Worm (Caenorhabditis elegans): Measurements from ENCODE around the gene Y70C5C.1.

Gene Y70C5C.1

DNA sequence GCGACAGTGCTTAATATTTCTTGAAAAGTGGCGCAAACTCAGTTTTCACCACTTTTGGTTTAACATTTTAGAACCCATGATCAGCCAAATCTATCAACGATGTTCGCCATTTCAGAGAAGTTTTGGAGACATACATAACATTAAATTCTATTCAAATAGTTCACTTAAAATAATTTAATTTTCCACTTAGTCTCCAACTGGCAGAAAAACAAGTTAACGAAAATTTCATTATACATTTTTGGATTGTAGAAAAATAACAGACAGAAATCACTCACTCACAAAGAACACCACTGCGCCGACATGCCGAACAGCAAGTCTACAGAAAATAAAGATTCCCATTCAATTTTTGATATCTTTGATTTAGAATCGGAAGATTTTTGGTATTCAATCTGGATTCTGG lies 20.0 kb upstream of the Y70C5C.1 start, which contains the start of gene srw-44:
Gene srw-44 (plus strand): TSS at position 301 of the 400 bp plus-strand sequence.
- no peak for TF ChIP-seq dve-1 (tag; optimal IDR thresholded peaks at IDR 0.05; ENCODE audit: insufficient read depth)
- TF ChIP-seq unc-62 (GFP tag; optimal IDR thresholded peaks at IDR 0.05 in 1 of 2) = peak in 1 of 2 experiments; percentile 58
- no peak for TF ChIP-seq unc-62 (tag; optimal IDR thresholded peaks at IDR 0.05)
- no peak for TF ChIP-seq nhr-48 (tag; optimal IDR thresholded peaks at IDR 0.05)
- TF ChIP-seq tag-97 (GFP tag; IDR thresholded peaks at IDR 0.05) = no peak

ce11 chrV:16682886-16683285 lies 17.1 kb upstream of the Y70C5C.1 start, which contains the start of gene srw-36:
Gene srw-36 (plus strand): TSS chrV:16683186.
- TF ChIP-seq ceh-28 (tag; optimal IDR thresholded peaks at IDR 0.05) = no peak
- no peak for TF ChIP-seq Y105C5A.15 (GFP tag; IDR thresholded peaks at IDR 0.05)
- no peak for TF ChIP-seq D1046.2 (GFP tag; IDR thresholded peaks at IDR 0.05)
- no peak for TF ChIP-seq madf-5 (GFP tag; IDR thresholded peaks at IDR 0.05)
- TF ChIP-seq lim-7 (GFP tag; IDR thresholded peaks at IDR 0.05) = no peak
- no peak for TF ChIP-seq lin-15B (tag; optimal IDR thresholded peaks at IDR 0.05)
- no peak for TF ChIP-seq lin-13 (GFP tag; optimal IDR thresholded peaks at IDR 0.05)
- TF ChIP-seq spr-3 (GFP tag; optimal IDR thresholded peaks at IDR 0.05) = no peak
- TF ChIP-seq ztf-11 (tag; optimal IDR thresholded peaks at IDR 0.05) = no peak

- TF ChIP-seq F10B5.3 (tag; optimal IDR thresholded peaks at IDR 0.05) (no peak), ces-1 (GFP tag; optimal IDR thresholded peaks at IDR 0.05) (no peak), snpc-1.2 (GFP tag; IDR thresholded peaks at IDR 0.05) (no peak), ztf-7 (tag; optimal IDR thresholded peaks at IDR 0.05) (no peak), fkh-10 (GFP tag; optimal IDR thresholded peaks at IDR 0.05) (no peak), aha-1 (tag) (peak; percentile 91)
Observed at ce11 chrV:16683359-16683758, 16.6 kb upstream of the Y70C5C.1 start.

- no peak for TF ChIP-seq F37D6.2 (tag; optimal IDR thresholded peaks at IDR 0.05)
- TF ChIP-seq mep-1 (tag; optimal IDR thresholded peaks at IDR 0.05) = no peak
- no peak for TF ChIP-seq Y105C5A.15 (GFP tag; IDR thresholded peaks at IDR 0.05)
- no peak for TF ChIP-seq lsy-2 (tag; optimal IDR thresholded peaks at IDR 0.05)
- no peak for TF ChIP-seq dpl-1 (GFP tag; optimal IDR thresholded peaks at IDR 0.05)
- no peak for TF ChIP-seq php-3 (GFP tag; IDR thresholded peaks at IDR 0.05)
Observed at ce11 chrV:16685725-16686124, 14.3 kb upstream of the Y70C5C.1 start, which contains the start of gene srw-43. Gene srw-43 (plus strand): TSS chrV:16686025.

DNA sequence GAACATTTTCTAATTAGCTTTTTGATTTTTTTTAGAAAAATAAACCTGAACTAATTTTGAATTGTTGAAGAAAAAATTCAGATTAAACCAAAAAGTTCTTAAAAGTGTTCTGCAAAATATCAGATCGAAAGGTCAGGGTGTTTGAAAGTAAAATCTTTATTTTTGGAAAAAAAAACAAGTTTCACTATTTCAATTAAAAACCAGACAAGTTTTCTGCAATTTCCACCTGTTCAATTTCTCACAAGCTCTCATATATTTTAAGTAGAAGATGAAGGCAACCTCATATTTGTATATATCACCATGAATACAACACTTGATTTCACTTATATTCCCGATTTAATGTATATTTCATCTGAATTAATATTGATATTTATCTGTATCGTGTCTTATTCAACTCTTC lies 12.8 kb upstream of the Y70C5C.1 start, which contains the start of gene srz-102:
Gene srz-102 (plus strand): TSS at position 301 of the 400 bp plus-strand sequence.
- TF ChIP-seq pqm-1 (tag; optimal IDR thresholded peaks at IDR 0.05) (no peak), zfp-3 (GFP tag; conservative IDR thresholded peaks at IDR 0.05) (no peak), skn-1 (tag; optimal IDR thresholded peaks at IDR 0.05) (no peak), pha-4 (GFP tag; IDR thresholded peaks at IDR 0.05) (no peak), pha-4 (tag; optimal IDR thresholded peaks at IDR 0.05) (no peak), ceh-32 (tag; optimal IDR thresholded peaks at IDR 0.05; ENCODE audit: poor library complexity) (no peak), mdt-29 (GFP tag; IDR thresholded peaks at IDR 0.05) (no peak), ceh-28 (tag; optimal IDR thresholded peaks at IDR 0.05) (no peak), daf-12 (tag; optimal IDR thresholded peaks at IDR 0.05) (no peak), php-3 (GFP tag; IDR thresholded peaks at IDR 0.05) (no peak), T20F7.1 (GFP tag; optimal IDR thresholded peaks at IDR 0.05) (no peak), arid-1 (GFP tag; conservative IDR thresholded peaks at IDR 0.05) (no peak), dve-1 (tag; optimal IDR thresholded peaks at IDR 0.05; ENCODE audit: insufficient read depth) (no peak), egl-43 (GFP tag; IDR thresholded peaks at IDR 0.05) (no peak), sdz-12 (GFP tag; optimal IDR thresholded peaks at IDR 0.05) (no peak), lim-7 (GFP tag; IDR thresholded peaks at IDR 0.05) (no peak), fkh-10 (GFP tag; optimal IDR thresholded peaks at IDR 0.05) (no peak), lir-3 (tag; optimal IDR thresholded peaks at IDR 0.05) (no peak), ZK337.2 (GFP tag; IDR thresholded peaks at IDR 0.05) (no peak)
